Fruit fly (Drosophila melanogaster) whole organism, adult: ENCODE results near the gene wus.

Experiments used
- CG11617 ChIP-seq: fragments of 200-800 bp; sonication (Bioruptor generic); optimal IDR thresholded peaks from 2 replicates; lab custom pipeline; 2017; ENCODE audit warnings: mild to moderate bottlenecking, missing biosample characterization, missing genetic modification reagents, missing genetic modification characterization
- CG12768 ChIP-seq: fragments of 200-800 bp; sonication (Bioruptor generic); optimal IDR thresholded peaks from 2 replicates; lab custom pipeline; 2017; ENCODE audit warnings: missing biosample characterization, missing genetic modification characterization, mild to moderate bottlenecking, moderate library complexity, missing genetic modification reagents
- CG14711 ChIP-seq: fragments of 200-800 bp; sonication (Bioruptor generic); optimal IDR thresholded peaks from 2 replicates; lab custom pipeline; 2018; ENCODE audit warnings: missing biosample characterization, mild to moderate bottlenecking, missing genetic modification characterization, moderate library complexity
- CG1620 ChIP-seq: fragments of 200-800 bp; sonication (Bioruptor generic); optimal IDR thresholded peaks from 2 replicates; lab custom pipeline; 2016; ENCODE audit warnings: missing biosample characterization, missing genetic modification characterization
- CG33017 ChIP-seq: fragments of 200-800 bp; sonication (Bioruptor generic); optimal IDR thresholded peaks from 2 replicates; lab custom pipeline; 2018; ENCODE audit warnings: missing biosample characterization, mild to moderate bottlenecking, missing genetic modification characterization, moderate library complexity
- CG5204 ChIP-seq: fragments of 200-800 bp; sonication (Bioruptor generic); optimal IDR thresholded peaks from 2 replicates; lab custom pipeline; 2016; ENCODE audit warnings: missing biosample characterization, missing genetic modification characterization
- CG7045 ChIP-seq: fragments of 200-800 bp; sonication (Bioruptor generic); optimal IDR thresholded peaks from 2 replicates; lab custom pipeline; 2017; ENCODE audit warnings: missing biosample characterization, mild to moderate bottlenecking, missing genetic modification characterization
- CG7101 ChIP-seq: fragments of 200-800 bp; sonication (Bioruptor generic); optimal IDR thresholded peaks from 2 replicates; lab custom pipeline; 2018; ENCODE audit warnings: missing biosample characterization, mild to moderate bottlenecking, missing genetic modification characterization, moderate library complexity
- Clk ChIP-seq: fragments of 200-800 bp; sonication (Bioruptor generic); optimal IDR thresholded peaks from 2 replicates; lab custom pipeline; 2017; ENCODE audit warnings: missing biosample characterization, missing genetic modification characterization
- Crg-1 ChIP-seq: fragments of 200-800 bp; sonication (Bioruptor generic); optimal IDR thresholded peaks from 2 replicates; lab custom pipeline; 2016; ENCODE audit warnings: missing biosample characterization, missing genetic modification characterization
- Hr96 ChIP-seq: fragments of 200-800 bp; sonication (Bioruptor generic); optimal IDR thresholded peaks from 2 replicates; lab custom pipeline; 2016; ENCODE audit warnings: missing biosample characterization, missing genetic modification characterization
- Mnt ChIP-seq: fragments of 200-800 bp; sonication (Bioruptor generic); optimal IDR thresholded peaks from 2 replicates; lab custom pipeline; 2016; ENCODE audit warnings: missing biosample characterization, mild to moderate bottlenecking, missing genetic modification characterization
- bab1 ChIP-seq: fragments of 200-800 bp; sonication (Bioruptor generic); optimal IDR thresholded peaks from 3 replicates; lab custom pipeline; 2019; ENCODE audit warnings: missing biosample characterization, mild to moderate bottlenecking, missing genetic modification characterization, moderate library complexity
- cic ChIP-seq: fragments of 200-800 bp; sonication (Bioruptor generic); optimal IDR thresholded peaks from 2 replicates; lab custom pipeline; 2017; ENCODE audit warnings: missing biosample characterization, mild to moderate bottlenecking, missing genetic modification characterization, moderate library complexity
- cnc ChIP-seq, 2 experiments: fragments of >200 bp; optimal IDR thresholded peaks; 2 replicates each; lab custom pipeline; 2017
- kay ChIP-seq: fragments of 200-800 bp; sonication (Bioruptor generic); peaks from one replicate; lab custom pipeline; 2016; ENCODE audit warnings: missing biosample characterization, missing genetic modification characterization, borderline replicate concordance
- ovo ChIP-seq: fragments of 200-800 bp; sonication (Bioruptor generic); optimal IDR thresholded peaks from 2 replicates; lab custom pipeline; 2016; ENCODE audit warnings: missing biosample characterization, missing genetic modification characterization
- pad ChIP-seq: fragments of 200-800 bp; sonication (Bioruptor generic); optimal IDR thresholded peaks from 3 replicates; lab custom pipeline; 2017; ENCODE audit warnings: missing biosample characterization, missing genetic modification characterization, mild to moderate bottlenecking, moderate library complexity, missing genetic modification reagents
- tj ChIP-seq: fragments of 200-800 bp; sonication (Bioruptor generic); optimal IDR thresholded peaks from 3 replicates; lab custom pipeline; 2017; ENCODE audit warnings: missing biosample characterization, mild to moderate bottlenecking, missing genetic modification characterization, moderate library complexity
- toe ChIP-seq: fragments of 200-800 bp; sonication (Bioruptor generic); optimal IDR thresholded peaks from 2 replicates; lab custom pipeline; 2016; ENCODE audit warnings: missing biosample characterization, missing genetic modification characterization

The wus gene

dm6 chrX:16902435-16902834, 38.2 kb downstream of the wus start:
- TF ChIP-seq Crg-1: no peak
- no peak for TF ChIP-seq cic (GFP tag; lab: Kevin White, UChicago)
- TF ChIP-seq pad (GFP tag; lab: Kevin White, UChicago): no peak
- TF ChIP-seq ovo: no peak

DNA sequence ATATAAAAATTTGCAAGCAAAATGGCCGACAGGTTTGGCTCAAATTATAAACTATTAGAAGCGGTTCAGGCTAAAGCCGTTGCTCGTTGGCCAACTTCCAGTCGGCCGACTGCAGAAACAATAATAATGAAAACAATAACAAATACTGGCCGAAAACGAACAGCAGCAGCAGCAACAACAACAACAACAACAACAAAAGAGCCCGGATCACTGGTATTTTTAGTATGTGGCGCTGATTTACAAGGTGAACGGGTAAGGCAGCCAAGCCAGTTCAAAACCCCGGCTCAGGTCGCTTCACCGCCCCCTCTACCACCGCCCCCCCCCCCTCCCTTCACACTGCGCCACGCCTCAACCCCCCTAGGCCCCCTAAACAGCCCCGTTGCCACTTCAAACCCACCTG, 40.4 kb downstream of the wus start:
- TF ChIP-seq cnc (optimal IDR thresholded peaks at IDR 0.05; lab: Kevin White, UChicago) (no peak), CG7045 (no peak), CG5204 (GFP tag; lab: Kevin White, UChicago) (no peak), kay (GFP tag; lab: Kevin White, UChicago) (no peak), Clk (no peak), bab1 (GFP tag; lab: Kevin White, UChicago) (no peak), toe (GFP tag; lab: Kevin White, UChicago) (no peak), Hr96 (GFP tag; lab: Kevin White, UChicago) (no peak), pad (GFP tag; lab: Kevin White, UChicago) (no peak), CG33017 (tag; lab: Kevin White, UChicago) (no peak)

DNA sequence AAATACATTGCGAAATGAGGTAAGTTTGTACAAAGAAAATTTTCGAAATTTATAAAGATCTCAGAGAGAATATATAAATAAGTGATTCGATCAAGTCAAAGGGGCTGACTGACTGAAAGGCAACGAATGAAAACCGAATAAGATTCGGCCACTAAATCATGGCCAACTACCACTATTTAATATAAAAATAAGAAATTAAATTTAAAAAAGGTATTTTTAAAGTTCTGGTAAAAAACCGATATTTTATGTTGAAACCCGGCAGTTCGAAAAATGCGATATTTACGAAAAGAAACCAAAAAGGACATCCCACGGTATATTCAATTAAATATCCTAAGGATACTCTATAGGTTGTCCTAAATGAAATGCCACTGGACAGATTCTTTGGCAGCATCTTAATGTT, 43.6 kb downstream of the wus start, which contains the start of gene CG33252:
Gene CG33252 (minus strand): TSS at position 101 of the 400 bp plus-strand sequence.
- TF ChIP-seq Mnt (no peak), CG5204 (GFP tag; lab: Kevin White, UChicago) (no peak), Hr96 (GFP tag; lab: Kevin White, UChicago) (no peak), pad (GFP tag; lab: Kevin White, UChicago) (no peak), toe (GFP tag; lab: Kevin White, UChicago) (no peak), CG1620 (GFP tag; lab: Kevin White, UChicago) (no peak)

- TF ChIP-seq CG7045 (peak; percentile 6), toe (GFP tag; lab: Kevin White, UChicago) (no peak), pad (GFP tag; lab: Kevin White, UChicago) (peak; percentile 49), CG14711 (peak; percentile 23), Mnt (peak; percentile 38), Clk (no peak), Crg-1 (peak; percentile 32), Hr96 (GFP tag; lab: Kevin White, UChicago) (peak; percentile 30), CG33017 (tag; lab: Kevin White, UChicago) (peak; percentile 0), CG5204 (GFP tag; lab: Kevin White, UChicago) (no peak), ovo (peak; percentile 68), tj (no peak), CG11617 (GFP tag; lab: Kevin White, UChicago) (peak; percentile 39), CG1620 (GFP tag; lab: Kevin White, UChicago) (peak; percentile 36), CG7101 (peak; percentile 51), cnc (optimal IDR thresholded peaks at IDR 0.05; lab: Kevin White, UChicago) (no peak), bab1 (GFP tag; lab: Kevin White, UChicago) (no peak), CG12768 (GFP tag; lab: Kevin White, UChicago) (peak; percentile 32), cic (GFP tag; lab: Kevin White, UChicago) (peak; percentile 64), kay (GFP tag; lab: Kevin White, UChicago) (peak; percentile 39)
Measured at dm6 chrX:16893034-16893433, 47.6 kb downstream of the wus start.

DNA sequence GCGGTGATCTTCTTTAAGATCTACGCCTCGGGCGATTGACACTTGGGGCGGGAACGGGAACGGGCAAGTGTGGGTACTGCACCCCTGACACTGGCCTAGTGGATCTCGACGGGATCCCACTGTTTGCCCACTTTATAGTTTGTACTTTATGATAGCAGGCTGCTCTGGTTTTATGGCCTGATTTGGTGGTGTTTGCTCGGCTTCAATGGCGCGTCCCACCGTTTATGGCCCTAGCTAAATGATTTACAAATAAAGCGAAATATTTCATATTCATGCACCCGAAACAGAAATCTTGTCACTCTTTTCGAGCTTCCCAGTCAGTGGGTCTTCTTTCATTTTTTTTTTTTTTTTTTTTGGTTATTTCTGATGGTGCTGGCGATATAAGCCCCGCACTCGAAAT, 50.1 kb downstream of the wus start:
- TF ChIP-seq toe (GFP tag; lab: Kevin White, UChicago): no peak
- peak; percentile 58 for TF ChIP-seq CG7101
- peak; percentile 32 for TF ChIP-seq pad (GFP tag; lab: Kevin White, UChicago)
- TF ChIP-seq CG11617 (GFP tag; lab: Kevin White, UChicago): peak; percentile 42
- TF ChIP-seq CG33017 (tag; lab: Kevin White, UChicago): peak; percentile 1
- TF ChIP-seq CG7045: peak; percentile 52
- peak; percentile 11 for TF ChIP-seq CG14711
- TF ChIP-seq Mnt: peak; percentile 38
- TF ChIP-seq ovo: no peak
- peak; percentile 29 for TF ChIP-seq CG12768 (GFP tag; lab: Kevin White, UChicago)
- peak; percentile 10 for TF ChIP-seq tj
- peak; percentile 20 for TF ChIP-seq cic (GFP tag; lab: Kevin White, UChicago)
- TF ChIP-seq cnc (optimal IDR thresholded peaks at IDR 0.05; lab: Kevin White, UChicago): no peak

- TF ChIP-seq CG7101 (no peak), Crg-1 (no peak)
Measured at dm6 chrX:16889510-16889909, 51.2 kb downstream of the wus start, which contains the start of gene CG13002. Gene CG13002, plus strand, starts transcription at chrX:16889810.
